Worm (Caenorhabditis elegans): ENCODE data around the gene H01M10.2.

The H01M10.2 gene

DNA sequence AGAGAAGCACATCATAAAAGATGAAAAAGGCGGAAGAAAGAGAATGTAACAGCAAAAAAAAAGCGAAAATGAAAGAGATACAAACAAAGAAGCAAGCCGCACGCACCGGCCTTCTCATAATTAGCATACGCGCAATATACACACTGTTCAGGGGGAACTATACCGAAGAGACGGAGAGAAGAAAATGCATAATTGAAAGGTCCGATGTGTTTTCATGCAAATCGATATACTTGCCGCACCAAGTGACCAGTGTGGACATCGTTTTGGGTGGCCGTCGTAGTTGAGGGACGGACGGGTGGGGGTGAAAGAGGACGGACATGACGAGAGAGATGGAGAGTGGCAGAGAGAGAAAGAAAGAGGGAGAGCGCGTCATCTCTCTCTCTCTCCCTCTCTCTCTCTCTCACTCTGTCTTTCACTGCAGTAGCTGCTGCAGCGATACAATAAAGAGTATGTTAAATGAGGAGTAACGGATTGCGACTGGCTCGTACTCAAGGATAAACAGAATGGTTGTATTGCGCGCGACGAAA is 49.2 kb downstream of the H01M10.2 start (continued):
- peak; percentile 88 for TF ChIP-seq nhr-20 (tag; optimal IDR thresholded peaks at IDR 0.05)
- TF ChIP-seq alr-1 (tag; optimal IDR thresholded peaks at IDR 0.05; ENCODE audit: borderline replicate concordance): no peak
- no peak for TF ChIP-seq ama-1 (optimal IDR thresholded peaks at IDR 0.05)
- peak; percentile 60 for TF ChIP-seq zag-1 (tag; optimal IDR thresholded peaks at IDR 0.05)
- no peak for TF ChIP-seq nhr-84 (tag; optimal IDR thresholded peaks at IDR 0.05)
- TF ChIP-seq nhr-77 (tag; optimal IDR thresholded peaks at IDR 0.05): peak; percentile 85
- no peak for TF ChIP-seq sptf-1 (tag; optimal IDR thresholded peaks at IDR 0.05)
- peak; percentile 37 for TF ChIP-seq zip-4 (GFP tag; optimal IDR thresholded peaks at IDR 0.05)
- peak; percentile 82 for TF ChIP-seq dsc-1 (tag; optimal IDR thresholded peaks at IDR 0.05)
- peak; percentile 83 to 89 (median 86) for TF ChIP-seq ceh-82 (tag; optimal IDR thresholded peaks at IDR 0.05)
- TF ChIP-seq isw-1 (GFP tag; IDR thresholded peaks at IDR 0.05): peak; percentile 44
- TF ChIP-seq nhr-71 (tag; optimal IDR thresholded peaks at IDR 0.05): peak; percentile 95
- TF ChIP-seq Y116A8C.19 (tag; optimal IDR thresholded peaks at IDR 0.05; ENCODE audit: borderline replicate concordance): no peak
- TF ChIP-seq aha-1 (tag; optimal IDR thresholded peaks at IDR 0.05): peak; percentile 76
- peak; percentile 66 to 77 for TF ChIP-seq egl-27 (tag; optimal IDR thresholded peaks at IDR 0.05)
- TF ChIP-seq unc-130 (tag; optimal IDR thresholded peaks at IDR 0.05): no peak
- peak; percentile 90 for TF ChIP-seq nhr-47 (tag; optimal IDR thresholded peaks at IDR 0.05)
- TF ChIP-seq unc-98 (GFP tag; IDR thresholded peaks at IDR 0.05): no peak
- TF ChIP-seq skn-1 (tag; optimal IDR thresholded peaks at IDR 0.05): peak; percentile 98
- peak; percentile 67 for TF ChIP-seq lin-13 (GFP tag; optimal IDR thresholded peaks at IDR 0.05)
- peak; percentile 64 to 77 for TF ChIP-seq efl-1 (optimal IDR thresholded peaks at IDR 0.05)
- peak in 1 of 2 experiments; percentile 94 for TF ChIP-seq efl-1 (GFP tag; optimal IDR thresholded peaks at IDR 0.05 in 1 of 2)
- no peak for TF ChIP-seq ceh-63 (GFP tag; optimal IDR thresholded peaks at IDR 0.05)
- TF ChIP-seq unc-62 (GFP tag; optimal IDR thresholded peaks at IDR 0.05): no peak
- TF ChIP-seq fkh-8 (tag; optimal IDR thresholded peaks at IDR 0.05): peak; percentile 89
- TF ChIP-seq ets-5 (GFP tag; IDR thresholded peaks at IDR 0.05): no peak
- TF ChIP-seq blmp-1 (tag; optimal IDR thresholded peaks at IDR 0.05): peak; percentile 75
- TF ChIP-seq aly-2 (tag; optimal IDR thresholded peaks at IDR 0.05): peak; percentile 15
- no peak for TF ChIP-seq hlh-17 (GFP tag; optimal IDR thresholded peaks at IDR 0.05; ENCODE audit: borderline replicate concordance)
- no peak for TF ChIP-seq sox-4 (tag; optimal IDR thresholded peaks at IDR 0.05)
- TF ChIP-seq C34B4.2 (tag; optimal IDR thresholded peaks at IDR 0.05): no peak
- TF ChIP-seq elt-3 (tag; optimal IDR thresholded peaks at IDR 0.05): peak in 1 of 6 experiments; percentile 42
- no peak for TF ChIP-seq ces-1 (GFP tag; optimal IDR thresholded peaks at IDR 0.05)

All from whole organism, L1 larva.